Worm (Caenorhabditis elegans): Measurements from ENCODE around the gene C28A5.2.

Gene C28A5.2

ce11 chrIII:4470793-4471192, 31.4 kb upstream of the C28A5.2 start (continued):
- TF ChIP-seq zfh-2 (GFP tag; conservative IDR thresholded peaks at IDR 0.05) (no peak), dox-1 (GFP tag; IDR thresholded peaks at IDR 0.05) (peak; percentile 83), snpc-1.3 (tag; optimal IDR thresholded peaks at IDR 0.05; ENCODE audit: insufficient read depth) (peak; percentile 40), rcor-1 (GFP tag; IDR thresholded peaks at IDR 0.05) (peak; percentile 81), mel-28 (tag; optimal IDR thresholded peaks at IDR 0.05; ENCODE audit: borderline replicate concordance) (no peak), pbrm-1 (GFP tag; IDR thresholded peaks at IDR 0.05) (peak; percentile 84), hmg-1.2 (GFP tag; IDR thresholded peaks at IDR 0.05) (peak; percentile 75), ztf-26 (tag; optimal IDR thresholded peaks at IDR 0.05) (peak; percentile 66), ZK185.1 (tag; optimal IDR thresholded peaks at IDR 0.05; ENCODE audit: poor library complexity, severe bottlenecking) (peak; percentile 90), ceh-27 (GFP tag; optimal IDR thresholded peaks at IDR 0.05) (peak; percentile 67), T07F8.4 (tag; optimal IDR thresholded peaks at IDR 0.05) (peak; percentile 53), snpc-1.1 (tag; optimal IDR thresholded peaks at IDR 0.05; ENCODE audit: insufficient read depth) (no peak), chd-7 (tag; optimal IDR thresholded peaks at IDR 0.05) (peak; percentile 64), F57A8.1 (GFP tag; optimal IDR thresholded peaks at IDR 0.05) (no peak), Y67H2A.10 (GFP tag; conservative IDR thresholded peaks at IDR 0.05) (peak; percentile 72), ceh-91 (GFP tag; IDR thresholded peaks at IDR 0.05) (0 out of 2 replicates have a peak, but pooled peaks have one; percentile 20), unc-62 (GFP tag; optimal IDR thresholded peaks at IDR 0.05) (no peak), mes-4 (tag; optimal IDR thresholded peaks at IDR 0.05) (peak; percentile 78), ztf-22 (GFP tag; optimal IDR thresholded peaks at IDR 0.05) (peak; percentile 48), ekl-4 (GFP tag; IDR thresholded peaks at IDR 0.05) (peak; percentile 50; the same call in 1 of the 2 replicates), B0035.1 (tag; optimal IDR thresholded peaks at IDR 0.05) (peak; percentile 80), zim-3 (tag; optimal IDR thresholded peaks at IDR 0.05) (peak; percentile 52), mxl-1 (tag; optimal IDR thresholded peaks at IDR 0.05) (peak; percentile 78), tbx-9 (tag; optimal IDR thresholded peaks at IDR 0.05; ENCODE audit: borderline replicate concordance) (no peak), B0261.1 (tag; optimal IDR thresholded peaks at IDR 0.05) (peak; percentile 93), F49E8.2 (tag; optimal IDR thresholded peaks at IDR 0.05; ENCODE audit: insufficient read depth) (peak; percentile 75), F33H1.4 (GFP tag; IDR thresholded peaks at IDR 0.05) (peak; percentile 58), attf-6 (GFP tag; IDR thresholded peaks at IDR 0.05) (0 out of 2 replicates have a peak, but pooled peaks have one; percentile 21), dpl-1 (GFP tag; optimal IDR thresholded peaks at IDR 0.05) (no peak), bed-1 (GFP tag; IDR thresholded peaks at IDR 0.05) (peak; percentile 24; the same call in 1 of the 2 replicates), aptf-2 (GFP tag; conservative IDR thresholded peaks at IDR 0.05) (no peak), gei-17 (GFP tag; optimal IDR thresholded peaks at IDR 0.05) (no peak), Y53G8AR.9 (GFP tag; conservative IDR thresholded peaks at IDR 0.05) (peak; percentile 67; the same call in 1 of the 2 replicates), nfya-1 (tag; optimal IDR thresholded peaks at IDR 0.05; ENCODE audit: borderline replicate concordance, insufficient read depth) (no peak), nhr-27 (tag; optimal IDR thresholded peaks at IDR 0.05) (peak; percentile 42), pha-4 (tag; optimal IDR thresholded peaks at IDR 0.05) (no peak)

- TF ChIP-seq nfya-2 (GFP tag; IDR thresholded peaks at IDR 0.05) (no peak), Y95B8A.8 (GFP tag; IDR thresholded peaks at IDR 0.05) (no peak), F10E7.11 (tag; optimal IDR thresholded peaks at IDR 0.05) (no peak), ztf-25 (GFP tag; IDR thresholded peaks at IDR 0.05) (no peak), madf-10 (tag; optimal IDR thresholded peaks at IDR 0.05) (no peak), xnd-1 (tag; optimal IDR thresholded peaks at IDR 0.05) (no peak), atf-7 (tag; optimal IDR thresholded peaks at IDR 0.05) (no peak), F57C9.4 (tag; optimal IDR thresholded peaks at IDR 0.05) (no peak), attf-5 (GFP tag; optimal IDR thresholded peaks at IDR 0.05) (no peak), attf-3 (GFP tag; conservative IDR thresholded peaks at IDR 0.05) (no peak), pbrm-1 (GFP tag; IDR thresholded peaks at IDR 0.05) (no peak)
These were observed 29.5 kb upstream of the C28A5.2 start, which contains the start of gene mstr-2 for ce11 chrIII:4468812-4469211. mstr-2 (plus strand) TSS chrIII:4469112.
